Worm (Caenorhabditis elegans) whole organism, L4/young adult: ENCODE results near the gene ceh-30.

Experiments
- W03F9.2 ChIP-seq: fragments of 150-350 bp; optimal IDR thresholded peaks from 2 replicates; lab custom pipeline; 2014; ENCODE audit warnings: missing biosample characterization, missing genetic modification characterization
- dao-5 ChIP-seq: sonication (generic microtip); optimal IDR thresholded peaks from 2 replicates; lab custom pipeline; 2016; ENCODE audit warnings: missing genotype, missing genetic modification characterization, moderate library complexity, missing compliant biosample characterization
- him-1 ChIP-seq: sonication (generic microtip); optimal IDR thresholded peaks from 2 replicates; lab custom pipeline; 2016; ENCODE audit warnings: missing genotype, missing genetic modification reagents, missing genetic modification characterization, missing compliant biosample characterization

The ceh-30 gene

ce11 chrX:3040609-3041008, 22.8 kb upstream of the ceh-30 start:
- TF ChIP-seq him-1 (tag; lab: Kevin White, UChicago): no peak
- TF ChIP-seq W03F9.2 (tag; lab: Kevin White, UChicago): no peak

ce11 chrX:3045466-3045865, 17.9 kb upstream of the ceh-30 start, which contains the start of gene cnnm-3:
cnnm-3 (minus strand) TSS chrX:3045847.
- no peak for TF ChIP-seq W03F9.2 (tag; lab: Kevin White, UChicago)
- no peak for TF ChIP-seq dao-5 (tag; lab: Kevin White, UChicago)
- TF ChIP-seq him-1 (tag; lab: Kevin White, UChicago): no peak

ce11 chrX:3047224-3047623, 16.1 kb upstream of the ceh-30 start:
- TF ChIP-seq W03F9.2 (tag; lab: Kevin White, UChicago) (no peak), him-1 (tag; lab: Kevin White, UChicago) (no peak), dao-5 (tag; lab: Kevin White, UChicago) (no peak)

- no peak for TF ChIP-seq W03F9.2 (tag; lab: Kevin White, UChicago)
- TF ChIP-seq him-1 (tag; lab: Kevin White, UChicago): no peak
- TF ChIP-seq dao-5 (tag; lab: Kevin White, UChicago): no peak
Observed at ce11 chrX:3048696-3049095, 14.7 kb upstream of the ceh-30 start.

ce11 chrX:3049233-3049632, 14.1 kb upstream of the ceh-30 start:
- TF ChIP-seq W03F9.2 (tag; lab: Kevin White, UChicago) (no peak), him-1 (tag; lab: Kevin White, UChicago) (peak; percentile 75)

ce11 chrX:3051315-3051993, 11.9 kb upstream of the ceh-30 start:
- TF ChIP-seq dao-5 (tag; lab: Kevin White, UChicago) (no peak), W03F9.2 (tag; lab: Kevin White, UChicago) (no peak), him-1 (tag; lab: Kevin White, UChicago) (no peak)

ce11 chrX:3054394-3054793, 9.0 kb upstream of the ceh-30 start:
- TF ChIP-seq dao-5 (tag; lab: Kevin White, UChicago): no peak
- no peak for TF ChIP-seq him-1 (tag; lab: Kevin White, UChicago)
- no peak for TF ChIP-seq W03F9.2 (tag; lab: Kevin White, UChicago)

- TF ChIP-seq dao-5 (tag; lab: Kevin White, UChicago) (no peak), W03F9.2 (tag; lab: Kevin White, UChicago) (no peak), him-1 (tag; lab: Kevin White, UChicago) (no peak)
Observed at ce11 chrX:3054802-3055201, 8.6 kb upstream of the ceh-30 start, which contains the start of gene twk-26. twk-26 (minus strand) TSS chrX:3054824.

- TF ChIP-seq dao-5 (tag; lab: Kevin White, UChicago): no peak
- no peak for TF ChIP-seq W03F9.2 (tag; lab: Kevin White, UChicago)
- no peak for TF ChIP-seq him-1 (tag; lab: Kevin White, UChicago)
Observed at ce11 chrX:3056098-3056497, 7.3 kb upstream of the ceh-30 start.

- no peak for TF ChIP-seq him-1 (tag; lab: Kevin White, UChicago)
- TF ChIP-seq W03F9.2 (tag; lab: Kevin White, UChicago): no peak
- TF ChIP-seq dao-5 (tag; lab: Kevin White, UChicago): no peak
Observed at ce11 chrX:3057656-3058055, 5.7 kb upstream of the ceh-30 start.

ce11 chrX:3059299-3059698, 4.1 kb upstream of the ceh-30 start, which contains the start of gene rsef-1:
rsef-1 (minus strand) TSS chrX:3059399.
- TF ChIP-seq him-1 (tag; lab: Kevin White, UChicago) (no peak), dao-5 (tag; lab: Kevin White, UChicago) (no peak), W03F9.2 (tag; lab: Kevin White, UChicago) (no peak)

- no peak for TF ChIP-seq W03F9.2 (tag; lab: Kevin White, UChicago)
- TF ChIP-seq dao-5 (tag; lab: Kevin White, UChicago): no peak
Observed at ce11 chrX:3061698-3062097, 1.7 kb upstream of the ceh-30 start.

ce11 chrX:3067052-3067451, 3.7 kb downstream of the ceh-30 start:
- TF ChIP-seq W03F9.2 (tag; lab: Kevin White, UChicago): no peak
- TF ChIP-seq dao-5 (tag; lab: Kevin White, UChicago): no peak
- no peak for TF ChIP-seq him-1 (tag; lab: Kevin White, UChicago)

- TF ChIP-seq dao-5 (tag; lab: Kevin White, UChicago) (no peak), W03F9.2 (tag; lab: Kevin White, UChicago) (no peak), him-1 (tag; lab: Kevin White, UChicago) (no peak)
Observed at ce11 chrX:3070322-3070721, 6.9 kb downstream of the ceh-30 start, which contains the start of gene ceh-31. ceh-31 (minus strand) TSS chrX:3070422.
